Worm (Caenorhabditis elegans): ENCODE results near the gene W08A12.2.

ce11 chrV:3715488-3716019 is 29.9 kb upstream of the W08A12.2 start, which contains the start of gene nrsn-1:
- TF ChIP-seq dao-5 (tag; optimal IDR thresholded peaks at IDR 0.05) (no peak), him-1 (tag; optimal IDR thresholded peaks at IDR 0.05) (no peak)

Measured in whole organism, L4/young adult.